Worm (Caenorhabditis elegans) whole organism, L3 larva: ENCODE results near the gene ncs-1.

Experiments used
- R02D3.7 ChIP-seq: fragments of 150-350 bp; optimal IDR thresholded peaks from 2 replicates; lab custom pipeline; 2014; ENCODE audit warnings: missing biosample characterization, missing genetic modification characterization
- ZK546.5 ChIP-seq: sonication (generic microtip); optimal IDR thresholded peaks from 2 replicates; lab custom pipeline; 2017; ENCODE audit warnings: missing biosample characterization, missing genetic modification characterization
- aly-2 ChIP-seq: fragments of 150-350 bp; optimal IDR thresholded peaks from 2 replicates; lab custom pipeline; 2014; ENCODE audit warnings: missing biosample characterization, missing genetic modification characterization
- ceh-16 ChIP-seq: sonication (generic microtip); optimal IDR thresholded peaks from 2 replicates; lab custom pipeline; 2017; ENCODE audit warnings: missing biosample characterization, missing genetic modification characterization
- ceh-28 ChIP-seq: fragments of 150-350 bp; optimal IDR thresholded peaks from 2 replicates; lab custom pipeline; 2014; ENCODE audit warnings: missing biosample characterization, missing genetic modification reagents, missing genetic modification characterization
- ceh-82 ChIP-seq: fragments of 150-350 bp; optimal IDR thresholded peaks from 2 replicates; lab custom pipeline; 2014; ENCODE audit warnings: missing biosample characterization, missing genetic modification characterization
- egl-27 ChIP-seq: sonication (generic microtip); optimal IDR thresholded peaks from 4 replicates; lab custom pipeline; 2017; ENCODE audit warnings: missing biosample characterization, missing genetic modification reagents, missing genetic modification characterization
- elt-1 ChIP-seq: fragments of 150-350 bp; optimal IDR thresholded peaks from 2 replicates; lab custom pipeline; 2014; ENCODE audit warnings: missing biosample characterization, missing genetic modification characterization
- elt-2 ChIP-seq: sonication (generic microtip); optimal IDR thresholded peaks from 2 replicates; lab custom pipeline; 2016; ENCODE audit warnings: missing genetic modification reagents, mild to moderate bottlenecking, missing genetic modification characterization, missing compliant biosample characterization
- elt-3 ChIP-seq, 3 experiments: fragments of 150-350 bp in 1 of 3; sonication (generic microtip) in 2 of 3; optimal IDR thresholded peaks; 2 replicates in 2 of 3; 4 replicates in 1 of 3; lab custom pipeline; 2014 to 2017; ENCODE audit warnings: missing biosample characterization in 3 of 3, missing genetic modification characterization in 3 of 3
- eor-1 ChIP-seq, 2 experiments: fragments of 150-350 bp; optimal IDR thresholded peaks; 2 replicates each; lab custom pipeline; 2014 to 2018; ENCODE audit warnings: missing biosample characterization in 2 of 2, missing genetic modification characterization in 2 of 2
- fkh-10 ChIP-seq: sonication (generic microtip); optimal IDR thresholded peaks from 2 replicates; lab custom pipeline; 2017; ENCODE audit warnings: missing biosample characterization, missing genetic modification reagents, missing genetic modification characterization
- fos-1 ChIP-seq: fragments of 150-350 bp; optimal IDR thresholded peaks from 2 replicates; lab custom pipeline; 2014; ENCODE audit warnings: missing biosample characterization, missing genetic modification characterization
- hmg-11 ChIP-seq: sonication (generic microtip); optimal IDR thresholded peaks from 2 replicates; lab custom pipeline; 2016; ENCODE audit warnings: missing genetic modification characterization, missing compliant biosample characterization
- jun-1 ChIP-seq: fragments of 150-350 bp; optimal IDR thresholded peaks from 2 replicates; lab custom pipeline; 2014; ENCODE audit warnings: missing biosample characterization, missing genetic modification reagents, missing genetic modification characterization
- lin-39 ChIP-seq: fragments of 150-350 bp; optimal IDR thresholded peaks from 2 replicates; lab custom pipeline; 2018; ENCODE audit warnings: missing biosample characterization, missing genetic modification reagents, missing genetic modification characterization
- lsy-12 ChIP-seq: sonication (generic microtip); optimal IDR thresholded peaks from 2 replicates; lab custom pipeline; 2016; ENCODE audit warnings: mild to moderate bottlenecking, missing genetic modification characterization, missing compliant biosample characterization
- mdl-1 ChIP-seq: fragments of 150-350 bp; optimal IDR thresholded peaks from 2 replicates; lab custom pipeline; 2014; ENCODE audit warnings: missing biosample characterization, missing genetic modification characterization
- mml-1 ChIP-seq: fragments of 150-350 bp; sonication (generic microtip); optimal IDR thresholded peaks from 3 replicates; lab custom pipeline; 2014; ENCODE audit warnings: missing biosample characterization, missing genetic modification characterization
- nfya-1 ChIP-seq: sonication (generic microtip); optimal IDR thresholded peaks from 2 replicates; lab custom pipeline; 2017; ENCODE audit warnings: missing genetic modification characterization, mild to moderate bottlenecking, missing compliant biosample characterization, antibody characterized with exemption, moderate library complexity; ENCODE audit not compliant: insufficient read depth
- nhr-11 ChIP-seq: fragments of 150-350 bp; optimal IDR thresholded peaks from 2 replicates; lab custom pipeline; 2014; ENCODE audit warnings: missing biosample characterization, missing genetic modification characterization
- nhr-12 ChIP-seq: fragments of 150-350 bp; optimal IDR thresholded peaks from 2 replicates; lab custom pipeline; 2014; ENCODE audit warnings: missing biosample characterization, missing genetic modification characterization
- nhr-23 ChIP-seq: fragments of 150-350 bp; optimal IDR thresholded peaks from 2 replicates; lab custom pipeline; 2014; ENCODE audit warnings: missing biosample characterization, missing genetic modification reagents, missing genetic modification characterization
- nhr-237 ChIP-seq: fragments of 150-350 bp; optimal IDR thresholded peaks from 2 replicates; lab custom pipeline; 2014; ENCODE audit warnings: missing biosample characterization, missing genetic modification characterization
- nhr-25 ChIP-seq: sonication (generic microtip); optimal IDR thresholded peaks from 2 replicates; lab custom pipeline; 2017; ENCODE audit warnings: missing biosample characterization, missing genetic modification characterization
- nhr-43 ChIP-seq: sonication (generic microtip); optimal IDR thresholded peaks from 2 replicates; lab custom pipeline; 2016; ENCODE audit warnings: mild to moderate bottlenecking, missing genetic modification characterization, missing compliant biosample characterization; ENCODE audit not compliant: poor library complexity, severe bottlenecking
- nhr-67 ChIP-seq: fragments of 150-350 bp; optimal IDR thresholded peaks from 2 replicates; lab custom pipeline; 2014; ENCODE audit warnings: missing biosample characterization, missing genetic modification characterization
- nhr-76 ChIP-seq: fragments of 150-350 bp; sonication (generic microtip); optimal IDR thresholded peaks from 5 replicates; lab custom pipeline; 2014; ENCODE audit warnings: missing biosample characterization, missing genetic modification characterization
- nhr-77 ChIP-seq: fragments of 150-350 bp; optimal IDR thresholded peaks from 2 replicates; lab custom pipeline; 2014; ENCODE audit warnings: missing biosample characterization, missing genetic modification characterization
- pha-4 ChIP-seq: fragments of 150-350 bp; optimal IDR thresholded peaks from 2 replicates; lab custom pipeline; 2014; ENCODE audit warnings: missing biosample characterization, missing genetic modification reagents, missing genetic modification characterization
- pqm-1 ChIP-seq: fragments of 150-350 bp; optimal IDR thresholded peaks from 2 replicates; lab custom pipeline; 2017; ENCODE audit warnings: missing biosample characterization, missing genetic modification characterization, inconsistent platforms
- sea-2 ChIP-seq: fragments of 150-350 bp; sonication (generic microtip); optimal IDR thresholded peaks from 4 replicates; lab custom pipeline; 2014; ENCODE audit warnings: missing biosample characterization, missing genetic modification reagents, missing genetic modification characterization
- skn-1 ChIP-seq: fragments of 150-350 bp; optimal IDR thresholded peaks from 2 replicates; lab custom pipeline; 2014; ENCODE audit warnings: missing biosample characterization, missing genetic modification characterization
- snpc-4 ChIP-seq: fragments of 150-350 bp; optimal IDR thresholded peaks from 2 replicates; lab custom pipeline; 2014; ENCODE audit warnings: missing biosample characterization, missing genetic modification characterization
- tbx-2 ChIP-seq: sonication (generic microtip); optimal IDR thresholded peaks from 2 replicates; lab custom pipeline; 2016; ENCODE audit warnings: mild to moderate bottlenecking, missing genetic modification characterization, missing compliant biosample characterization
- unc-39 ChIP-seq: sonication (generic microtip); optimal IDR thresholded peaks from 4 replicates; lab custom pipeline; 2017; ENCODE audit warnings: missing biosample characterization, missing genetic modification characterization
- unc-62 ChIP-seq: fragments of 150-350 bp; sonication (generic microtip); optimal IDR thresholded peaks from 4 replicates; lab custom pipeline; 2014; ENCODE audit warnings: missing biosample characterization, missing genetic modification reagents, missing genetic modification characterization
- zag-1 ChIP-seq: fragments of 150-350 bp; optimal IDR thresholded peaks from 2 replicates; lab custom pipeline; 2014; ENCODE audit warnings: missing biosample characterization, missing genetic modification characterization
- ztf-11 ChIP-seq: fragments of 150-350 bp; optimal IDR thresholded peaks from 2 replicates; lab custom pipeline; 2014; ENCODE audit warnings: missing biosample characterization, missing genetic modification characterization
- ztf-4 ChIP-seq: fragments of 150-350 bp; optimal IDR thresholded peaks from 2 replicates; lab custom pipeline; 2014; ENCODE audit warnings: missing biosample characterization, missing genetic modification characterization

ncs-1 gene

DNA sequence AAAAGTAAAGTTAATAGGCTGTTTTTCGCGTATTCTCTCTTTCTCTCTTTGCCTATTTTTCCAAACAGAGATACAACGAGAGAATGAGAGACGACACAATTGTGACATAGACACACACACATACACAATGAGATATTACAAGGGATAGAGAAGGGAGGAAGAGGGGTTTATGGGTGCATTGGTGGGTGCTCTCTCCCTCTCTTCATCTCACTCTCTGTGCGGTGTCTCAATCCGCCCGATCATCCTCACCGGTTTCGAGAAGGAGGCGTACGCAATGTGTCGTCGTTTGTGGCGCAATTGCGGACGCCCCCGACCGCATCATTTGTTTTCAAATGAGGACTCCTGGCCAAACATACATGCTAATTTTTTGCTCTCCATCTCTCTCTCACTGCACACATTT lies 13.6 kb downstream of the ncs-1 start (continued):
- peak; percentile 10 for TF ChIP-seq fos-1 (tag; lab: Kevin White, UChicago)
- TF ChIP-seq ztf-11 (tag; lab: Kevin White, UChicago), result peak; percentile 39
- no peak for TF ChIP-seq elt-3 (tag; optimal IDR thresholded peaks at IDR 0.05; lab: Kevin White, UChicago)
- peak; percentile 84 for TF ChIP-seq tbx-2 (tag; lab: Kevin White, UChicago)
- peak; percentile 81 for TF ChIP-seq pha-4
- TF ChIP-seq ceh-28 (tag; lab: Kevin White, UChicago), result peak; percentile 83
- peak; percentile 7 for TF ChIP-seq ztf-4
- TF ChIP-seq nhr-23, result peak; percentile 92
- TF ChIP-seq zag-1 (tag; lab: Kevin White, UChicago), result peak; percentile 79
- TF ChIP-seq aly-2 (tag; lab: Kevin White, UChicago), result no peak
- TF ChIP-seq nhr-237 (tag; lab: Kevin White, UChicago), result no peak
- TF ChIP-seq ceh-82 (tag; lab: Kevin White, UChicago), result peak; percentile 90
- TF ChIP-seq skn-1 (tag; lab: Kevin White, UChicago), result peak; percentile 78
- peak; percentile 81 for TF ChIP-seq nhr-25 (tag; lab: Kevin White, UChicago)
- TF ChIP-seq nhr-77 (tag; lab: Kevin White, UChicago), result no peak
- peak; percentile 80 for TF ChIP-seq R02D3.7 (tag; lab: Kevin White, UChicago)
- TF ChIP-seq ceh-16 (tag; lab: Kevin White, UChicago), result no peak
- no peak for TF ChIP-seq nhr-67 (tag; lab: Kevin White, UChicago)
- peak; percentile 93 for TF ChIP-seq fkh-10 (GFP tag; lab: Kevin White, UChicago)
- no peak for TF ChIP-seq nhr-12
- peak; percentile 91 for TF ChIP-seq nfya-1
- peak; percentile 82 for TF ChIP-seq lsy-12 (tag; lab: Kevin White, UChicago)
- peak; percentile 71 for TF ChIP-seq sea-2 (GFP tag; lab: Kevin White, UChicago)

DNA sequence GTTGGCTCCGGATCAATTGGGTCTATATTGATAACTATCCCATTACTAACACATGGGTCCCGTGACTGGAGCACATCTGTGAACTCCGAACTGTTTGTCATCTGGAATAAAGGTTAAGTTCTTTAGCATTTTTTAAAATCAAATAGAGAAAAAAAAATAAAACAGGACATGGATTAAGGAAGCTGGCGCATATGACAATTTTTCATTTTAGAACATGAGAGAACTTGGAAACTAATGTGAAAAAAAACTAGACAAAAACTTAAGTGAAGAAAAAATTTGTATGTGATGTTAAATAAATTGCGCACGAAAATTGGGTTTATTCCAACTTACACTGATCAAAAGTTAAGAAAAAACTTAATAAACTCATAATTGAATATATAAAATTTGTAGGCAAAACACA lies 14.3 kb downstream of the ncs-1 start, which contains the start of gene sms-2:
sms-2 (minus strand) TSS at position 101 of the 400 bp plus-strand sequence.
- no peak for TF ChIP-seq eor-1 (tag; optimal IDR thresholded peaks at IDR 0.05; lab: Kevin White, UChicago)
- no peak for TF ChIP-seq mdl-1 (tag; lab: Kevin White, UChicago)
- no peak for TF ChIP-seq pqm-1
- TF ChIP-seq tbx-2 (tag; lab: Kevin White, UChicago), result no peak
- no peak for TF ChIP-seq sea-2 (GFP tag; lab: Kevin White, UChicago)
- TF ChIP-seq egl-27 (tag; lab: Kevin White, UChicago), result no peak
- TF ChIP-seq nhr-11 (tag; lab: Kevin White, UChicago), result no peak
- TF ChIP-seq lsy-12 (tag; lab: Kevin White, UChicago), result no peak
- TF ChIP-seq nfya-1, result no peak
- TF ChIP-seq jun-1, result no peak
- TF ChIP-seq mml-1 (tag; lab: Kevin White, UChicago), result no peak
- no peak for TF ChIP-seq elt-2
- TF ChIP-seq elt-1 (tag; lab: Kevin White, UChicago), result no peak
- TF ChIP-seq unc-62 (GFP tag; lab: Kevin White, UChicago), result no peak
- TF ChIP-seq nhr-237 (tag; lab: Kevin White, UChicago), result no peak
- no peak for TF ChIP-seq lin-39 (tag; lab: Kevin White, UChicago)
- TF ChIP-seq aly-2 (tag; lab: Kevin White, UChicago), result no peak
- TF ChIP-seq, all 47 proteins: peak for 0

DNA sequence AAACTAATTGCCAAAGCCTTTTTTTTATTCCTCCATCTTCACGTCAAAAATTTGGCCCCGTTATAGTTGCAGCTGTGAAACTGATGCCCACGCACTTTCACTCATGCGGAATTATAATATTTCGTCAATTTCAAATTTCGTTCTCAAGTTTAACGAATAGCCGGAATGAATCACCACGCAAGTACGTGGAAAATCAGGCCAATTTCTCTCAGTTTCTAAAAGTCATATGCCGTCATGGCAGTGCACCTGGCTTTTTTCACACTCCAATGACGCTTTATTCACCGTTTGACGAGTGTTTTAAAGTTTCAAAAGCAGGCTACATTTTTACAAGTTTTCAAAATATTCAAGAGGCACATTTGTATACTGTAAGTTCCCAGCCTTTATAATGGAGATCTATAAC lies 15.2 kb downstream of the ncs-1 start:
- TF ChIP-seq egl-27 (tag; lab: Kevin White, UChicago) (no peak), pqm-1 (no peak), unc-39 (tag; lab: Kevin White, UChicago) (no peak), aly-2 (tag; lab: Kevin White, UChicago) (no peak), nhr-25 (tag; lab: Kevin White, UChicago) (no peak), snpc-4 (tag; lab: Kevin White, UChicago) (no peak), mml-1 (tag; lab: Kevin White, UChicago) (no peak), jun-1 (no peak), fos-1 (tag; lab: Kevin White, UChicago) (no peak), nhr-76 (no peak), hmg-11 (tag; lab: Kevin White, UChicago) (no peak), nhr-67 (tag; lab: Kevin White, UChicago) (no peak), ztf-4 (no peak), nhr-43 (tag; lab: Kevin White, UChicago) (no peak), nhr-23 (no peak), ZK546.5 (no peak), mdl-1 (tag; lab: Kevin White, UChicago) (no peak)
